Fruit fly (Drosophila melanogaster) whole organism, embryonic: ENCODE data around the gene Fas3.
A peak's percentile ranks its signal among the peaks of the same experiment; 100 is the strongest.

Experiments
- Abd-B ChIP-seq: fragments of 200-800 bp; sonication (Bioruptor generic); optimal IDR thresholded peaks from 2 replicates; lab custom pipeline; 2018; ENCODE audit warnings: missing biosample characterization, mild to moderate bottlenecking, missing genetic modification characterization, moderate library complexity
- CG10565 ChIP-seq: fragments of 200-800 bp; sonication (Bioruptor generic); optimal IDR thresholded peaks from 3 replicates; lab custom pipeline; 2016; ENCODE audit warnings: missing biosample characterization, mild to moderate bottlenecking, missing genetic modification characterization
- CG11398 ChIP-seq: fragments of 200-800 bp; sonication (Bioruptor generic); optimal IDR thresholded peaks from 2 replicates; lab custom pipeline; 2016; ENCODE audit warnings: missing biosample characterization, missing genetic modification characterization
- CG11560 ChIP-seq: fragments of 200-800 bp; sonication (Bioruptor generic); IDR thresholded peaks from 3 replicates; pipeline ENCODE4 v1.3.6; 2022; ENCODE audit warnings: missing biosample characterization, missing genetic modification characterization
- CG12219 ChIP-seq: fragments of 200-800 bp; sonication (Bioruptor generic); optimal IDR thresholded peaks from 3 replicates; lab custom pipeline; 2018; ENCODE audit warnings: missing biosample characterization, mild to moderate bottlenecking, missing genetic modification characterization
- CG14014 ChIP-seq: fragments of 200-800 bp; sonication (Bioruptor generic); IDR thresholded peaks from 2 replicates; pipeline ENCODE4 v1.3.6; 2022; ENCODE audit warnings: missing biosample characterization, missing genetic modification characterization
- CG14050 ChIP-seq: fragments of 200-800 bp; sonication (Bioruptor generic); IDR thresholded peaks from 3 replicates; pipeline ENCODE4 v1.3.6; 2022; ENCODE audit warnings: missing biosample characterization, missing genetic modification characterization
- CG14441 ChIP-seq: fragments of 200-800 bp; sonication (Bioruptor generic); IDR thresholded peaks from 2 replicates; pipeline ENCODE4 v1.3.6; 2022; ENCODE audit warnings: missing biosample characterization, missing genetic modification characterization
- CG14667 ChIP-seq: fragments of 200-800 bp; sonication (Bioruptor generic); IDR thresholded peaks from 2 replicates; pipeline ENCODE4 v1.3.6; 2022; ENCODE audit warnings: missing biosample characterization, missing genetic modification characterization
- CG15011 ChIP-seq: fragments of 200-800 bp; sonication (Bioruptor generic); optimal IDR thresholded peaks from 3 replicates; lab custom pipeline; 2018; ENCODE audit warnings: missing biosample characterization, mild to moderate bottlenecking, missing genetic modification characterization
- CG15514 ChIP-seq: fragments of 200-800 bp; sonication (Bioruptor generic); optimal IDR thresholded peaks from 3 replicates; lab custom pipeline; 2017; ENCODE audit warnings: missing biosample characterization, missing genetic modification characterization, mild to moderate bottlenecking, moderate library complexity, missing genetic modification reagents
- CG18619 ChIP-seq: fragments of 200-800 bp; sonication (Bioruptor generic); optimal IDR thresholded peaks from 3 replicates; lab custom pipeline; 2017; ENCODE audit warnings: missing biosample characterization, mild to moderate bottlenecking, missing genetic modification characterization
- CG2199 ChIP-seq: fragments of 200-800 bp; sonication (Bioruptor generic); IDR thresholded peaks from 3 replicates; pipeline ENCODE4 v1.3.6; 2022; ENCODE audit warnings: missing biosample characterization, missing genetic modification characterization
- CG31388 ChIP-seq: fragments of 200-800 bp; sonication (Bioruptor generic); optimal IDR thresholded peaks from 2 replicates; lab custom pipeline; 2016; ENCODE audit warnings: missing biosample characterization, missing genetic modification characterization
- CG32532 ChIP-seq: fragments of 200-800 bp; sonication (Bioruptor generic); IDR thresholded peaks from 2 replicates; pipeline ENCODE4 v1.3.6; 2022; ENCODE audit warnings: missing biosample characterization, missing genetic modification characterization
- CG32767 ChIP-seq: fragments of 200-800 bp; sonication (Bioruptor generic); IDR thresholded peaks from 2 replicates; pipeline ENCODE4 v1.3.6; 2022; ENCODE audit warnings: missing biosample characterization, missing genetic modification characterization
- CG34376 ChIP-seq: fragments of 200-800 bp; sonication (Bioruptor generic); optimal IDR thresholded peaks from 2 replicates; lab custom pipeline; 2018; ENCODE audit warnings: missing biosample characterization, mild to moderate bottlenecking, missing genetic modification characterization
- CG7745 ChIP-seq: fragments of 200-800 bp; sonication (Bioruptor generic); optimal IDR thresholded peaks from 2 replicates; lab custom pipeline; 2018; ENCODE audit warnings: missing biosample characterization, mild to moderate bottlenecking, missing genetic modification characterization, moderate library complexity
- CG7786 ChIP-seq: fragments of 200-800 bp; sonication (Bioruptor generic); optimal IDR thresholded peaks from 2 replicates; lab custom pipeline; 2016; ENCODE audit warnings: missing biosample characterization, missing genetic modification characterization
- CG7928 ChIP-seq: fragments of 200-800 bp; sonication (Bioruptor generic); optimal IDR thresholded peaks from 2 replicates; lab custom pipeline; 2017; ENCODE audit warnings: missing biosample characterization, mild to moderate bottlenecking, missing genetic modification characterization
- CG8290 ChIP-seq, 3 experiments: fragments of 200-800 bp; sonication (Bioruptor generic); optimal IDR thresholded peaks; 2 replicates each; lab custom pipeline; 2016 to 2019; ENCODE audit warnings: missing biosample characterization in 3 of 3, missing genetic modification characterization in 3 of 3, mild to moderate bottlenecking in 2 of 3, moderate library complexity in 1 of 3
- CG8359 ChIP-seq: fragments of 200-800 bp; sonication (Bioruptor generic); optimal IDR thresholded peaks from 2 replicates; lab custom pipeline; 2017; ENCODE audit warnings: missing biosample characterization, mild to moderate bottlenecking, missing genetic modification characterization, borderline replicate concordance
- CG9609 ChIP-seq: fragments of 200-800 bp; sonication (Bioruptor generic); optimal IDR thresholded peaks from 3 replicates; lab custom pipeline; 2016; ENCODE audit warnings: missing biosample characterization, missing genetic modification characterization
- Camta ChIP-seq: fragments of 200-800 bp; sonication (Bioruptor generic); optimal IDR thresholded peaks from 2 replicates; lab custom pipeline; 2016; ENCODE audit warnings: missing biosample characterization, missing genetic modification characterization
- CkIIα-i1 ChIP-seq: fragments of 200-800 bp; sonication (Bioruptor generic); IDR thresholded peaks from 2 replicates; pipeline ENCODE4 v1.3.6; 2022; ENCODE audit warnings: missing biosample characterization, missing genetic modification characterization
- Dfd ChIP-seq, 2 experiments: fragments of >200 bp; optimal IDR thresholded peaks; 2 replicates each; lab custom pipeline; 2017; ENCODE audit warnings: missing biosample characterization in 2 of 2, missing genetic modification characterization in 2 of 2
- Dip2 ChIP-seq: fragments of 200-800 bp; sonication (Bioruptor generic); IDR thresholded peaks from 2 replicates; pipeline ENCODE4 v1.3.6; 2022; ENCODE audit warnings: missing biosample characterization, missing genetic modification characterization
- Dp ChIP-seq: fragments of 200-800 bp; sonication (Bioruptor generic); optimal IDR thresholded peaks from 2 replicates; lab custom pipeline; 2018; ENCODE audit warnings: missing biosample characterization, mild to moderate bottlenecking, missing genetic modification characterization, moderate library complexity
- Nf-YB ChIP-seq: fragments of 200-800 bp; sonication (Bioruptor generic); optimal IDR thresholded peaks from 3 replicates; lab custom pipeline; 2019; ENCODE audit warnings: missing biosample characterization, mild to moderate bottlenecking, missing genetic modification characterization, moderate library complexity
- Pdp1 ChIP-seq, 2 experiments: fragments of 200-800 bp; sonication (Bioruptor generic); optimal IDR thresholded peaks; 3 replicates each; lab custom pipeline; 2016; ENCODE audit warnings: missing biosample characterization in 2 of 2, missing genetic modification characterization in 2 of 2, mild to moderate bottlenecking in 1 of 2, moderate library complexity in 1 of 2
- Xbp1 ChIP-seq: fragments of 200-800 bp; sonication (Bioruptor generic); optimal IDR thresholded peaks from 3 replicates; lab custom pipeline; 2016; ENCODE audit warnings: missing biosample characterization, mild to moderate bottlenecking, missing genetic modification characterization
- YL-1 ChIP-seq: fragments of 200-800 bp; sonication (Bioruptor generic); optimal IDR thresholded peaks from 3 replicates; lab custom pipeline; 2017; ENCODE audit warnings: missing biosample characterization, mild to moderate bottlenecking, missing genetic modification characterization
- aop ChIP-seq: fragments of 200-800 bp; sonication (Bioruptor generic); IDR thresholded peaks from 2 replicates; pipeline ENCODE4 v1.3.6; 2022; ENCODE audit warnings: missing biosample characterization, missing genetic modification characterization
- cad ChIP-seq: fragments of >200 bp; optimal IDR thresholded peaks from 2 replicates; lab custom pipeline; 2017; ENCODE audit warnings: missing biosample characterization, missing genetic modification characterization
- dan ChIP-seq: fragments of 200-800 bp; sonication (Bioruptor generic); IDR thresholded peaks from 2 replicates; pipeline ENCODE4 v1.3.6; 2022; ENCODE audit warnings: missing biosample characterization, missing genetic modification characterization
- eve ChIP-seq, 2 experiments: fragments of >200 bp; optimal IDR thresholded peaks; 2 replicates each; lab custom pipeline; 2017; ENCODE audit warnings: missing biosample characterization in 2 of 2, missing genetic modification characterization in 2 of 2
- gcm ChIP-seq: fragments of 200-800 bp; sonication (Bioruptor generic); optimal IDR thresholded peaks from 2 replicates; lab custom pipeline; 2019; ENCODE audit warnings: missing biosample characterization, mild to moderate bottlenecking, missing genetic modification characterization, moderate library complexity
- gcm2 ChIP-seq: fragments of 200-800 bp; sonication (Bioruptor generic); optimal IDR thresholded peaks from 2 replicates; lab custom pipeline; 2016; ENCODE audit warnings: missing biosample characterization, missing genetic modification characterization
- h ChIP-seq: fragments of >200 bp; optimal IDR thresholded peaks from 2 replicates; lab custom pipeline; 2017
- hbn ChIP-seq: fragments of 200-800 bp; sonication (Bioruptor generic); IDR thresholded peaks from 2 replicates; pipeline ENCODE4 v1.3.6; 2022; ENCODE audit warnings: missing biosample characterization, missing genetic modification characterization; ENCODE audit not compliant: partially characterized antibody
- hth ChIP-seq: fragments of >200 bp; optimal IDR thresholded peaks from 2 replicates; lab custom pipeline; 2017; ENCODE audit warnings: inconsistent platforms
- mld ChIP-seq: fragments of 200-800 bp; sonication (Bioruptor generic); IDR thresholded peaks from 3 replicates; pipeline ENCODE4 v1.3.6; 2022; ENCODE audit warnings: missing biosample characterization, missing genetic modification characterization; ENCODE audit not compliant: partially characterized antibody
- nom ChIP-seq: fragments of 200-800 bp; sonication (Bioruptor generic); optimal IDR thresholded peaks from 2 replicates; lab custom pipeline; 2017; ENCODE audit warnings: missing biosample characterization, missing genetic modification characterization, mild to moderate bottlenecking, moderate library complexity, missing genetic modification reagents
- peb ChIP-seq: fragments of 200-800 bp; sonication (Bioruptor generic); IDR thresholded peaks from 2 replicates; pipeline ENCODE4 v1.3.6; 2022; ENCODE audit warnings: missing biosample characterization, missing genetic modification characterization
- sima ChIP-seq: fragments of 200-800 bp; sonication (Bioruptor generic); optimal IDR thresholded peaks from 2 replicates; lab custom pipeline; 2016; ENCODE audit warnings: missing biosample characterization, missing genetic modification characterization
- slou ChIP-seq: fragments of 200-800 bp; sonication (Bioruptor generic); optimal IDR thresholded peaks from 3 replicates; lab custom pipeline; 2016; ENCODE audit warnings: missing biosample characterization, missing genetic modification characterization
- sob ChIP-seq: fragments of 200-800 bp; sonication (Bioruptor generic); IDR thresholded peaks from 2 replicates; pipeline ENCODE4 v1.3.6; 2022; ENCODE audit warnings: missing biosample characterization, missing genetic modification characterization
- stc ChIP-seq: fragments of 200-800 bp; sonication (Bioruptor generic); IDR thresholded peaks from 2 replicates; pipeline ENCODE4 v1.3.6; 2022; ENCODE audit warnings: missing biosample characterization, missing genetic modification characterization
- tll ChIP-seq, 2 experiments: fragments of 200-800 bp in 1 of 2; fragments of >200 bp in 1 of 2; sonication (Bioruptor generic) in 1 of 2; optimal IDR thresholded peaks; 2 replicates each; lab custom pipeline; 2017 to 2019; ENCODE audit warnings: missing biosample characterization in 2 of 2, missing genetic modification characterization in 2 of 2, mild to moderate bottlenecking in 1 of 2, moderate library complexity in 1 of 2
- trh ChIP-seq: fragments of 200-800 bp; sonication (Bioruptor generic); optimal IDR thresholded peaks from 2 replicates; lab custom pipeline; 2016; ENCODE audit warnings: missing biosample characterization, missing genetic modification characterization
- vvl ChIP-seq: fragments of 200-800 bp; sonication (Bioruptor generic); IDR thresholded peaks from 2 replicates; pipeline ENCODE4 v1.3.6; 2022; ENCODE audit warnings: missing biosample characterization, missing genetic modification characterization
- yki ChIP-seq: fragments of >200 bp; optimal IDR thresholded peaks from 3 replicates; lab custom pipeline; 2018

The Fas3 gene

dm6 chr2L:18345194-18345593 is 25.3 kb downstream of the Fas3 start (continued):
- TF ChIP-seq CG7786 (GFP tag; lab: Kevin White, UChicago) (no peak), mld (GFP tag; lab: Robert Waterston, UW) (no peak), gcm (GFP tag; lab: Kevin White, UChicago) (peak; percentile 10), gcm2 (no peak), dan (GFP tag; lab: Robert Waterston, UW) (no peak), sob (no peak), peb (no peak), Dp (GFP tag; lab: Kevin White, UChicago) (no peak), sima (GFP tag; lab: Kevin White, UChicago) (no peak), CG7928 (GFP tag; lab: Kevin White, UChicago) (no peak), stc (GFP tag; lab: Robert Waterston, UW) (peak; percentile 32; the same call in 1 of the 2 replicates), Nf-YB (GFP tag; lab: Kevin White, UChicago) (no peak), CG14667 (GFP tag; lab: Robert Waterston, UW) (peak; percentile 36; the same call in 1 of the 2 replicates), CG15011 (no peak), CG10565 (GFP tag; lab: Kevin White, UChicago) (no peak), CG14441 (GFP tag; lab: Robert Waterston, UW) (no peak), Pdp1 (GFP tag; optimal IDR thresholded peaks at IDR 0.05; lab: Kevin White, UChicago) (no peak), CG8359 (GFP tag; lab: Kevin White, UChicago) (peak; percentile 15), yki (no peak), Dip2 (no peak), CG2199 (GFP tag; lab: Robert Waterston, UW) (no peak), CG14050 (GFP tag; lab: Robert Waterston, UW) (no peak), YL-1 (GFP tag; lab: Kevin White, UChicago) (no peak), hbn (GFP tag; lab: Robert Waterston, UW) (no peak), CG9609 (GFP tag; lab: Kevin White, UChicago) (no peak), CG14014 (no peak), CG34376 (GFP tag; lab: Kevin White, UChicago) (no peak), CkIIα-i1 (no peak), Abd-B (no peak), hth (lab: Kevin White, UChicago) (no peak), CG15514 (GFP tag; lab: Kevin White, UChicago) (no peak), slou (no peak), Xbp1 (GFP tag; lab: Kevin White, UChicago) (peak; percentile 33), Camta (GFP tag; lab: Kevin White, UChicago) (no peak), CG31388 (GFP tag; lab: Kevin White, UChicago) (no peak), cad (GFP tag; lab: Kevin White, UChicago) (no peak), Dfd (GFP tag; optimal IDR thresholded peaks at IDR 0.05; lab: Kevin White, UChicago) (no peak), CG11560 (tag; lab: Robert Waterston, UW) (no peak), CG32767 (GFP tag; lab: Robert Waterston, UW) (no peak), CG8290 (GFP tag; optimal IDR thresholded peaks at IDR 0.05; lab: Kevin White, UChicago) (no peak), CG8290 (tag; optimal IDR thresholded peaks at IDR 0.05; lab: Kevin White, UChicago) (no peak), vvl (GFP tag; lab: Robert Waterston, UW) (0 out of 2 replicates have a peak, but pooled peaks have one; percentile 29), eve (GFP tag; optimal IDR thresholded peaks at IDR 0.05; lab: Kevin White, UChicago) (peak in 1 of 2 experiments; percentile 71), trh (GFP tag; lab: Kevin White, UChicago) (no peak), CG12219 (peak; percentile 20), CG11398 (GFP tag; lab: Kevin White, UChicago) (no peak), h (lab: Kevin White, UChicago) (no peak), aop (GFP tag; lab: Robert Waterston, UW) (no peak), tll (GFP tag; optimal IDR thresholded peaks at IDR 0.05; lab: Kevin White, UChicago) (no peak), CG32532 (GFP tag; lab: Robert Waterston, UW) (no peak), CG18619 (no peak), CG7745 (tag; lab: Kevin White, UChicago) (no peak), nom (GFP tag; lab: Kevin White, UChicago) (peak; percentile 28)
